Worm (Caenorhabditis elegans): Measurements from ENCODE around the gene nhr-41.

DNA sequence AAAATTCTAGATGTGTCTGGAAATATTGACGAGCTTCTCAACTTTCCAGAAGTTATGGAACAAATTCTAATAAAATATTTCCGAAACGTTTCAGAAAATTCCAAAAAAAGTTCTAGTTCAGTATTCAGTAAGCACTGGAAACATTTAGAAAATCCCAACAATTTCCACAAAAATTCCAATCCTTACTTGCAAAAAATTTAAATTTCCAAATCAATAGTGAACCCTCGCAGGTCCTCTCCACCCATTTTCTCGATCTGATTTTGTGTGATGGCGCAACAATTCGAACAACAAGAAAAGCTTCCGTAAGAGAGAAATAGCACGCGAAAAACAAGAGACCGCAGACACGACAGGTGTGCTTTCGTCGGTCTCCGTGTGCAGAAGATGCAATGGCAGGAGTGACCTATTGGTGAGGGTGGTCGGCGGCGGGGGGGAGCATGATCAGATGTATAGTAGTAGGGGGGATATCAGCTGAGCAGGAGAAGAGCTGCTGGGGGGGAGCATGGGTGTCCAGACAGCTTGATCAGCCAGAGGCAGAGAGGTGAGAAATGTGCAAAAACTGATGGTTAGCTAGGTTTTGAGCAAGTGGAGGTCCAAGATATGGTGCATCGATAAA lies 24.3 kb upstream of the nhr-41 start:
- TF ChIP-seq pag-3 (tag; optimal IDR thresholded peaks at IDR 0.05; ENCODE audit: borderline replicate concordance, insufficient read depth) (peak; percentile 94), rnt-1 (tag; optimal IDR thresholded peaks at IDR 0.05) (peak; percentile 73), aha-1 (tag; optimal IDR thresholded peaks at IDR 0.05) (no peak), fkh-10 (GFP tag; optimal IDR thresholded peaks at IDR 0.05) (no peak), nhr-76 (tag; optimal IDR thresholded peaks at IDR 0.05) (no peak), alr-1 (tag; optimal IDR thresholded peaks at IDR 0.05; ENCODE audit: borderline replicate concordance) (no peak), sox-4 (tag; optimal IDR thresholded peaks at IDR 0.05) (no peak), ces-1 (GFP tag; optimal IDR thresholded peaks at IDR 0.05) (no peak), lin-39 (tag; optimal IDR thresholded peaks at IDR 0.05) (no peak), elt-3 (tag; optimal IDR thresholded peaks at IDR 0.05) (no peak)

All from whole organism, L1 larva.